ENCODE assay signal across 5 worm cellular contexts in genomic region chrV:6017630-6018029, ce11.
TF ChIP-seq lines count a peak whose summit lies in the region.

TSS of gene rpt-2 (minus strand) at chrV:6017669.
TSS of gene aps-1 (plus strand) at chrV:6017970.

TF ChIP-seq in whole organism, L1 larva, 84 proteins besides CTCF, POLR2A, EP300 and RAD21 (continues in another document):
- TF ChIP-seq nhr-28 (tag; optimal IDR thresholded peaks at IDR 0.05; lab: Kevin White, UChicago) (no peak), fos-1 (tag; optimal IDR thresholded peaks at IDR 0.05; lab: Kevin White, UChicago) (no peak), lin-35 (GFP tag; optimal IDR thresholded peaks at IDR 0.05; lab: Kevin White, UChicago) (peak; percentile 86 to 91), nhr-90 (tag; optimal IDR thresholded peaks at IDR 0.05; lab: Kevin White, UChicago; ENCODE audit: poor library complexity) (peak; percentile 87), pqm-1 (tag; optimal IDR thresholded peaks at IDR 0.05; lab: Kevin White, UChicago) (no peak), isw-1 (GFP tag; IDR thresholded peaks at IDR 0.05; lab: Robert Waterston, UW) (peak; percentile 77), zag-1 (tag; optimal IDR thresholded peaks at IDR 0.05; lab: Kevin White, UChicago) (no peak), nhr-12 (tag; optimal IDR thresholded peaks at IDR 0.05; lab: Kevin White, UChicago) (no peak), lin-14 (GFP tag; optimal IDR thresholded peaks at IDR 0.05; lab: Kevin White, UChicago) (peak; percentile 89), ztf-11 (tag; optimal IDR thresholded peaks at IDR 0.05; lab: Kevin White, UChicago) (peak in 1 of 2 experiments; percentile 69), mef-2 (tag; optimal IDR thresholded peaks at IDR 0.05; lab: Kevin White, UChicago) (no peak), snu-23 (GFP tag; optimal IDR thresholded peaks at IDR 0.05; lab: Kevin White, UChicago) (peak; percentile 94), sox-4 (tag; optimal IDR thresholded peaks at IDR 0.05; lab: Kevin White, UChicago) (peak; percentile 63), skn-1 (tag; optimal IDR thresholded peaks at IDR 0.05; lab: Kevin White, UChicago) (peak; percentile 100), nhr-237 (tag; optimal IDR thresholded peaks at IDR 0.05; lab: Kevin White, UChicago) (peak; percentile 43), rnt-1 (tag; optimal IDR thresholded peaks at IDR 0.05; lab: Kevin White, UChicago) (peak; percentile 85), aly-2 (tag; optimal IDR thresholded peaks at IDR 0.05; lab: Kevin White, UChicago) (peak; percentile 75), ceh-82 (tag; optimal IDR thresholded peaks at IDR 0.05; lab: Kevin White, UChicago) (peak; percentile 73 to 86 (median 86))

TF ChIP-seq in whole organism, L3 larva, 47 proteins besides CTCF, POLR2A, EP300 and RAD21 (continues in another document):
- TF ChIP-seq fkh-10 (GFP tag; optimal IDR thresholded peaks at IDR 0.05; lab: Kevin White, UChicago) (no peak), elt-2 (tag; optimal IDR thresholded peaks at IDR 0.05; lab: Kevin White, UChicago) (peak; percentile 49), elt-1 (tag; optimal IDR thresholded peaks at IDR 0.05; lab: Kevin White, UChicago) (peak; percentile 27), lsy-12 (tag; optimal IDR thresholded peaks at IDR 0.05; lab: Kevin White, UChicago) (peak; percentile 62), ZK546.5 (tag; optimal IDR thresholded peaks at IDR 0.05; lab: Kevin White, UChicago) (no peak), ceh-16 (tag; optimal IDR thresholded peaks at IDR 0.05; lab: Kevin White, UChicago) (no peak), nhr-28 (tag; optimal IDR thresholded peaks at IDR 0.05; lab: Kevin White, UChicago) (no peak), egl-5 (tag; optimal IDR thresholded peaks at IDR 0.05; lab: Kevin White, UChicago) (peak; percentile 84), unc-62 (GFP tag; optimal IDR thresholded peaks at IDR 0.05; lab: Kevin White, UChicago) (no peak), nhr-76 (tag; optimal IDR thresholded peaks at IDR 0.05; lab: Kevin White, UChicago) (no peak), ztf-11 (tag; optimal IDR thresholded peaks at IDR 0.05; lab: Kevin White, UChicago) (no peak), nhr-12 (tag; optimal IDR thresholded peaks at IDR 0.05; lab: Kevin White, UChicago) (no peak), tbx-2 (tag; optimal IDR thresholded peaks at IDR 0.05; lab: Kevin White, UChicago) (no peak), zag-1 (tag; optimal IDR thresholded peaks at IDR 0.05; lab: Kevin White, UChicago) (no peak), ceh-82 (tag; optimal IDR thresholded peaks at IDR 0.05; lab: Kevin White, UChicago) (no peak), daf-12 (tag; optimal IDR thresholded peaks at IDR 0.05; lab: Kevin White, UChicago) (no peak), ceh-28 (tag; optimal IDR thresholded peaks at IDR 0.05; lab: Kevin White, UChicago) (peak; percentile 34), sea-2 (GFP tag; optimal IDR thresholded peaks at IDR 0.05; lab: Kevin White, UChicago) (no peak), nhr-67 (tag; optimal IDR thresholded peaks at IDR 0.05; lab: Kevin White, UChicago) (no peak), ztf-4 (tag; optimal IDR thresholded peaks at IDR 0.05; lab: Kevin White, UChicago) (no peak)

TF ChIP-seq in whole organism, early embryonic, 17 proteins besides CTCF, POLR2A, EP300 and RAD21:
- TF ChIP-seq flt-1 (GFP tag; IDR thresholded peaks at IDR 0.05; lab: Robert Waterston, UW) (no peak), hmbx-1 (tag; optimal IDR thresholded peaks at IDR 0.05; lab: Kevin White, UChicago) (no peak), ceh-36 (tag; optimal IDR thresholded peaks at IDR 0.05; lab: Kevin White, UChicago) (no peak), F13C5.2 (tag; optimal IDR thresholded peaks at IDR 0.05; lab: Kevin White, UChicago) (peak; percentile 48)

TF ChIP-seq in whole organism, midembryonic, 9 proteins besides CTCF, POLR2A, EP300 and RAD21:
- TF ChIP-seq ztf-29 (GFP tag; IDR thresholded peaks at IDR 0.05; lab: Robert Waterston, UW) (no peak), tab-1 (GFP tag; IDR thresholded peaks at IDR 0.05; lab: Robert Waterston, UW) (no peak), cog-1 (tag; optimal IDR thresholded peaks at IDR 0.05; lab: Kevin White, UChicago) (peak; percentile 61)

TF ChIP-seq in whole organism, young adult, 124 proteins besides CTCF, POLR2A, EP300 and RAD21 (continues in another document):
- TF ChIP-seq efl-1 (GFP tag; optimal IDR thresholded peaks at IDR 0.05; lab: Kevin White, UChicago) (peak; percentile 7), bed-2 (GFP tag; IDR thresholded peaks at IDR 0.05; lab: Robert Waterston, UW) (no peak), dox-1 (GFP tag; IDR thresholded peaks at IDR 0.05; lab: Robert Waterston, UW) (no peak), T07F8.4 (tag; optimal IDR thresholded peaks at IDR 0.05; lab: Kevin White, UChicago) (no peak), B0261.1 (tag; optimal IDR thresholded peaks at IDR 0.05; lab: Kevin White, UChicago) (no peak), ccch-3 (GFP tag; optimal IDR thresholded peaks at IDR 0.05; lab: Kevin White, UChicago) (no peak), rpc-1 (optimal IDR thresholded peaks at IDR 0.05; lab: Kevin White, UChicago) (no peak), rpc-1 (tag; optimal IDR thresholded peaks at IDR 0.05; lab: Kevin White, UChicago) (no peak), Y95B8A.8 (GFP tag; IDR thresholded peaks at IDR 0.05; lab: Robert Waterston, UW) (no peak), nfya-1 (tag; optimal IDR thresholded peaks at IDR 0.05; lab: Kevin White, UChicago; ENCODE audit: borderline replicate concordance, insufficient read depth) (no peak), attf-3 (GFP tag; conservative IDR thresholded peaks at IDR 0.05; lab: Robert Waterston, UW) (peak; percentile 99), mxl-1 (tag; optimal IDR thresholded peaks at IDR 0.05; lab: Kevin White, UChicago) (no peak), hlh-12 (tag; optimal IDR thresholded peaks at IDR 0.05; lab: Kevin White, UChicago) (no peak), F55B11.4 (tag; optimal IDR thresholded peaks at IDR 0.05; lab: Kevin White, UChicago; ENCODE audit: borderline replicate concordance, insufficient read depth) (no peak), madf-8 (GFP tag; conservative IDR thresholded peaks at IDR 0.05; lab: Robert Waterston, UW) (no peak), snpc-3.4 (tag; optimal IDR thresholded peaks at IDR 0.05; lab: Kevin White, UChicago) (peak; percentile 45), egl-18 (GFP tag; IDR thresholded peaks at IDR 0.05; lab: Robert Waterston, UW) (no peak), nhr-27 (tag; optimal IDR thresholded peaks at IDR 0.05; lab: Kevin White, UChicago) (no peak), tbp1 (GFP tag; optimal IDR thresholded peaks at IDR 0.05; lab: Kevin White, UChicago) (peak; percentile 5), ceh-100 (GFP tag; IDR thresholded peaks at IDR 0.05; lab: Robert Waterston, UW) (no peak), let-607 (tag; optimal IDR thresholded peaks at IDR 0.05; lab: Kevin White, UChicago) (peak in 1 of 2 experiments; percentile 33), F49E8.2 (tag; optimal IDR thresholded peaks at IDR 0.05; lab: Kevin White, UChicago; ENCODE audit: insufficient read depth) (no peak), repo-1 (tag; optimal IDR thresholded peaks at IDR 0.05; lab: Kevin White, UChicago) (no peak), mes-4 (tag; optimal IDR thresholded peaks at IDR 0.05; lab: Kevin White, UChicago) (no peak), pha-4 (tag; optimal IDR thresholded peaks at IDR 0.05; lab: Kevin White, UChicago) (no peak), egrh-3 (GFP tag; IDR thresholded peaks at IDR 0.05; lab: Robert Waterston, UW) (no peak), hsf-1 (GFP tag; IDR thresholded peaks at IDR 0.05; lab: Robert Waterston, UW) (no peak), lsl-1 (GFP tag; optimal IDR thresholded peaks at IDR 0.05; lab: Kevin White, UChicago) (peak; percentile 15), F22D6.2 (tag; optimal IDR thresholded peaks at IDR 0.05; lab: Kevin White, UChicago) (no peak), zfh-2 (GFP tag; conservative IDR thresholded peaks at IDR 0.05; lab: Robert Waterston, UW) (no peak), hmg-1.2 (GFP tag; IDR thresholded peaks at IDR 0.05; lab: Robert Waterston, UW) (peak; percentile 48; the same call in 1 of the 2 replicates), ztf-26 (tag; optimal IDR thresholded peaks at IDR 0.05; lab: Kevin White, UChicago) (no peak), nhr-120 (GFP tag; IDR thresholded peaks at IDR 0.05; lab: Robert Waterston, UW) (no peak), rec-8 (tag; optimal IDR thresholded peaks at IDR 0.05; lab: Kevin White, UChicago) (no peak), B0019.2 (GFP tag; conservative IDR thresholded peaks at IDR 0.05; lab: Robert Waterston, UW) (no peak), unc-130 (GFP tag; optimal IDR thresholded peaks at IDR 0.05; lab: Kevin White, UChicago) (no peak), atf-7 (tag; optimal IDR thresholded peaks at IDR 0.05; lab: Kevin White, UChicago) (no peak), gei-17 (GFP tag; optimal IDR thresholded peaks at IDR 0.05; lab: Kevin White, UChicago) (no peak), lin-35 (GFP tag; optimal IDR thresholded peaks at IDR 0.05; lab: Kevin White, UChicago) (peak in 1 of 3 experiments; percentile 69), egl-44 (GFP tag; IDR thresholded peaks at IDR 0.05; lab: Robert Waterston, UW) (no peak), nfya-2 (GFP tag; IDR thresholded peaks at IDR 0.05; lab: Robert Waterston, UW) (no peak), madf-3 (GFP tag; IDR thresholded peaks at IDR 0.05; lab: Robert Waterston, UW) (no peak), C06A6.2 (GFP tag; conservative IDR thresholded peaks at IDR 0.05; lab: Robert Waterston, UW) (no peak; the same call in 1 of the 2 replicates), let-526 (GFP tag; IDR thresholded peaks at IDR 0.05; lab: Robert Waterston, UW) (no peak), Y56A3A.18 (GFP tag; IDR thresholded peaks at IDR 0.05; lab: Robert Waterston, UW) (no peak), T26A5.8 (tag; optimal IDR thresholded peaks at IDR 0.05; lab: Kevin White, UChicago) (no peak), xnd-1 (tag; optimal IDR thresholded peaks at IDR 0.05; lab: Kevin White, UChicago) (no peak), lsy-27 (tag; optimal IDR thresholded peaks at IDR 0.05; lab: Kevin White, UChicago; ENCODE audit: borderline replicate concordance, insufficient read depth) (no peak), ztf-22 (GFP tag; optimal IDR thresholded peaks at IDR 0.05; lab: Kevin White, UChicago) (no peak), mcd-1 (GFP tag; IDR thresholded peaks at IDR 0.05; lab: Robert Waterston, UW) (peak; percentile 95), him-1 (tag; optimal IDR thresholded peaks at IDR 0.05; lab: Kevin White, UChicago) (no peak), bed-1 (GFP tag; IDR thresholded peaks at IDR 0.05; lab: Robert Waterston, UW) (no peak), hlh-26 (GFP tag; conservative IDR thresholded peaks at IDR 0.05; lab: Robert Waterston, UW) (no peak), ceh-27 (GFP tag; optimal IDR thresholded peaks at IDR 0.05; lab: Kevin White, UChicago) (no peak), Y67H2A.10 (GFP tag; conservative IDR thresholded peaks at IDR 0.05; lab: Robert Waterston, UW) (no peak)

Comparison
In these comparisons a context has a peak if more than half of its experiments do, and no peak if none do; other contexts are left out.
1. Of the 8 proteins assayed by ChIP-seq in both whole organism, young adult and whole organism, L1 larva: peak only in whole organism, young adult: none; only in whole organism, L1 larva: ama-1, dpl-1, nhr-90 and unc-130; in both: efl-1 and snpc-4; in neither: 1; mixed calls (peak in some experiments, not most) for 1.